Worm (Caenorhabditis elegans) whole organism, L1 larva: ENCODE results near the gene clec-28.

Experiments
- C16A3.4 ChIP-seq: fragments of 150-350 bp; optimal IDR thresholded peaks from 2 replicates; lab custom pipeline; 2014; ENCODE audit warnings: missing biosample characterization, missing genetic modification characterization
- Y116A8C.19 ChIP-seq: sonication (generic microtip); optimal IDR thresholded peaks from 2 replicates; lab custom pipeline; 2016; ENCODE audit warnings: missing compliant biosample characterization, missing genetic modification characterization, borderline replicate concordance
- aha-1 ChIP-seq: fragments of 150-350 bp; optimal IDR thresholded peaks from 2 replicates; lab custom pipeline; 2014; ENCODE audit warnings: missing biosample characterization, missing genetic modification characterization
- aly-2 ChIP-seq: fragments of 150-350 bp; optimal IDR thresholded peaks from 2 replicates; lab custom pipeline; 2014; ENCODE audit warnings: missing biosample characterization, missing genetic modification characterization
- blmp-1 ChIP-seq: fragments of 150-350 bp; optimal IDR thresholded peaks from 2 replicates; lab custom pipeline; 2014; ENCODE audit warnings: missing biosample characterization, missing genetic modification characterization
- ceh-63 ChIP-seq: fragments of 200-800 bp; sonication (Bioruptor generic); optimal IDR thresholded peaks from 2 replicates; lab custom pipeline; 2018; ENCODE audit warnings: mild to moderate bottlenecking, missing genetic modification characterization, missing compliant biosample characterization
- ceh-82 ChIP-seq, 3 experiments: fragments of 150-350 bp in 1 of 3; sonication (generic microtip) in 2 of 3; optimal IDR thresholded peaks; 2 replicates each; lab custom pipeline; 2014 to 2017; ENCODE audit warnings: missing biosample characterization in 3 of 3, missing genetic modification characterization in 3 of 3
- ceh-88 ChIP-seq: fragments of 200-800 bp; sonication (Bioruptor generic); IDR thresholded peaks from 2 replicates; pipeline ENCODE4 v1.3.6; 2022; ENCODE audit warnings: missing genetic modification characterization, missing compliant biosample characterization
- dpl-1 ChIP-seq, 3 experiments: fragments of 150-350 bp in 2 of 3; sonication (generic microtip) in 1 of 3; optimal IDR thresholded peaks; 2 replicates each; lab custom pipeline; 2014 to 2017; ENCODE audit warnings: missing biosample characterization in 3 of 3, missing genetic modification characterization in 3 of 3, missing genetic modification reagents in 3 of 3
- efl-3 ChIP-seq: fragments of 200-800 bp; sonication (Bioruptor generic); optimal IDR thresholded peaks from 2 replicates; lab custom pipeline; 2018; ENCODE audit warnings: mild to moderate bottlenecking, missing genetic modification characterization, missing compliant biosample characterization
- egl-13 ChIP-seq: sonication (generic microtip); optimal IDR thresholded peaks from 2 replicates; lab custom pipeline; 2016; ENCODE audit warnings: missing genotype, missing genetic modification reagents, missing genetic modification characterization, missing compliant biosample characterization
- elt-3 ChIP-seq, 6 experiments: fragments of 150-350 bp in 1 of 6; sonication (generic microtip); optimal IDR thresholded peaks; 2 replicates each; lab custom pipeline; 2017 to 2018; ENCODE audit warnings: missing biosample characterization in 6 of 6, missing genetic modification characterization in 6 of 6, inconsistent platforms in 1 of 6
- fkh-4 ChIP-seq: sonication (generic microtip); optimal IDR thresholded peaks from 2 replicates; lab custom pipeline; 2016; ENCODE audit warnings: missing compliant biosample characterization, missing genetic modification characterization, borderline replicate concordance
- grh-1 ChIP-seq: fragments of 200-800 bp; sonication (Bioruptor generic); IDR thresholded peaks from 2 replicates; pipeline ENCODE4 v1.3.6; 2022; ENCODE audit warnings: missing genetic modification reagents, missing genetic modification characterization, missing compliant biosample characterization
- hlh-4 ChIP-seq: sonication (generic microtip); optimal IDR thresholded peaks from 2 replicates; lab custom pipeline; 2016; ENCODE audit warnings: mild to moderate bottlenecking, missing genetic modification characterization, missing compliant biosample characterization
- hpl-2 ChIP-seq: fragments of 150-350 bp; optimal IDR thresholded peaks from 2 replicates; lab custom pipeline; 2014; ENCODE audit warnings: missing biosample characterization, missing genetic modification reagents, missing genetic modification characterization
- irx-1 ChIP-seq: sonication (generic microtip); optimal IDR thresholded peaks from 2 replicates; lab custom pipeline; 2016; ENCODE audit warnings: missing genetic modification characterization, missing compliant biosample characterization
- lin-15B ChIP-seq: fragments of 150-350 bp; sonication (generic microtip); optimal IDR thresholded peaks from 3 replicates; lab custom pipeline; 2014; ENCODE audit warnings: missing biosample characterization, missing genetic modification characterization
- lir-3 ChIP-seq: sonication (generic microtip); optimal IDR thresholded peaks from 2 replicates; lab custom pipeline; 2016; ENCODE audit warnings: mild to moderate bottlenecking, missing genetic modification characterization, moderate library complexity, missing compliant biosample characterization; ENCODE audit not compliant: poor library complexity
- lsy-2 ChIP-seq, 2 experiments: fragments of 150-350 bp; optimal IDR thresholded peaks; 2 replicates each; lab custom pipeline; 2014; ENCODE audit warnings: missing biosample characterization in 2 of 2, missing genetic modification characterization in 2 of 2
- mep-1 ChIP-seq: fragments of 150-350 bp; optimal IDR thresholded peaks from 2 replicates; lab custom pipeline; 2014; ENCODE audit warnings: missing biosample characterization, missing genetic modification characterization
- nhr-11 ChIP-seq: fragments of 150-350 bp; optimal IDR thresholded peaks from 2 replicates; lab custom pipeline; 2014; ENCODE audit warnings: missing biosample characterization, missing genetic modification characterization
- nhr-12 ChIP-seq: sonication (generic microtip); optimal IDR thresholded peaks from 2 replicates; lab custom pipeline; 2017; ENCODE audit warnings: missing biosample characterization, missing genetic modification characterization
- nhr-19 ChIP-seq: fragments of 200-800 bp; sonication (Bioruptor generic); conservative IDR thresholded peaks from 2 replicates; pipeline ENCODE4 v1.3.6; 2022; ENCODE audit warnings: missing genetic modification characterization, missing compliant biosample characterization
- nhr-237 ChIP-seq: fragments of 150-350 bp; optimal IDR thresholded peaks from 2 replicates; lab custom pipeline; 2014; ENCODE audit warnings: missing biosample characterization, missing genetic modification characterization
- nhr-71 ChIP-seq: sonication (generic microtip); optimal IDR thresholded peaks from 2 replicates; lab custom pipeline; 2016; ENCODE audit warnings: mild to moderate bottlenecking, missing genetic modification characterization, moderate library complexity, missing compliant biosample characterization
- nhr-76 ChIP-seq: sonication (generic microtip); optimal IDR thresholded peaks from 2 replicates; lab custom pipeline; 2017; ENCODE audit warnings: missing biosample characterization, missing genetic modification characterization
- nhr-77 ChIP-seq: fragments of 150-350 bp; optimal IDR thresholded peaks from 2 replicates; lab custom pipeline; 2014; ENCODE audit warnings: missing biosample characterization, missing genetic modification characterization
- nhr-85 ChIP-seq: sonication (generic microtip); peaks from one replicate; lab custom pipeline; 2016; ENCODE audit warnings: missing genetic modification characterization, inconsistent platforms, missing compliant biosample characterization
- nhr-90 ChIP-seq: sonication (generic microtip); optimal IDR thresholded peaks from 2 replicates; lab custom pipeline; 2016; ENCODE audit warnings: mild to moderate bottlenecking, missing genetic modification characterization, missing compliant biosample characterization; ENCODE audit not compliant: poor library complexity
- snpc-4 ChIP-seq: fragments of 150-350 bp; optimal IDR thresholded peaks from 2 replicates; lab custom pipeline; 2014; ENCODE audit warnings: missing biosample characterization, missing genetic modification characterization
- snu-23 ChIP-seq: sonication (generic microtip); optimal IDR thresholded peaks from 2 replicates; lab custom pipeline; 2016; ENCODE audit warnings: missing genetic modification characterization, missing compliant biosample characterization
- sptf-1 ChIP-seq: fragments of 150-350 bp; optimal IDR thresholded peaks from 2 replicates; lab custom pipeline; 2014; ENCODE audit warnings: missing biosample characterization, missing genetic modification characterization
- swsn-7 ChIP-seq: sonication (generic microtip); optimal IDR thresholded peaks from 2 replicates; lab custom pipeline; 2016; ENCODE audit warnings: missing genetic modification characterization, missing compliant biosample characterization
- tlp-1 ChIP-seq: fragments of 150-350 bp; optimal IDR thresholded peaks from 2 replicates; lab custom pipeline; 2014; ENCODE audit warnings: missing biosample characterization, missing genetic modification characterization
- unc-130 ChIP-seq: fragments of 150-350 bp; optimal IDR thresholded peaks from 2 replicates; lab custom pipeline; 2017; ENCODE audit warnings: missing biosample characterization, missing genetic modification characterization, inconsistent platforms
- unc-98 ChIP-seq: fragments of 200-800 bp; sonication (Bioruptor generic); IDR thresholded peaks from 2 replicates; pipeline ENCODE4 v1.3.6; 2022; ENCODE audit warnings: missing genetic modification characterization, missing compliant biosample characterization
- xbp-1 ChIP-seq: sonication (generic microtip); optimal IDR thresholded peaks from 2 replicates; lab custom pipeline; 2016; ENCODE audit warnings: missing genetic modification characterization, missing compliant biosample characterization
- ztf-4 ChIP-seq: fragments of 150-350 bp; optimal IDR thresholded peaks from 2 replicates; lab custom pipeline; 2014; ENCODE audit warnings: missing biosample characterization, missing genetic modification characterization

Gene clec-28

DNA sequence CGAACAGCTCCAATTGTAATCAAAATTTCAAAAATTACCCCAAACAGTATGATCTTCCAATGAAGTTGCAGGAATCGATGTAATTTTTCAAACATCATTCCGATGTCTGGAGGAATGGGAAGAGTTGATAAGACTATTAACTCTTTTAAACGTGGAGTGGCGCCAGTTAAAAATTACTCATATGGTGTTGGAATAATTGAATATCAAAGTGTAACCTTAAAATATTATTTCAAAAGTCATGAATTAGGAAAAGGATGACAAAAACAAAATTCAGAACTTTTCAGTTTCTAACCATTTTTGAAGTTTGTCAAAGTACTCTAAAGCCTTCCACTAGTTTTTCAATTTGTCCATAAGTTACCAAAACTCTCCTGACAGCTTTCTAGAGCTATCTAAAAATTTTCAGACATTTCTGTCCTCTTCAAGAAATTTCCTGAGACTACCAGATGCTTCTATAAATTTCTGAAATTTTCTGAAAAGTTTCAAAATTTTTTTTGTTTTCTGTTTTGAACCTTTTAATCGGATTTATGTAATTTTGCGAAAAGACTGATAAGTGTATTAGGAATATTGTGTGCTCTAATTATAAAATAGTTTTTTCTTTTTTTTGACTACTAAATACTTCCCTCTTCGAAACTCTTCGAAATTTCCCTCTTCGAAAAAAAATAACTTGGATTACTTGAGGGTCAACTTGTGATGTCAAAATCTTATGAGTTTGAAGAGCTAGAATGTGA is 11.4 kb upstream of the clec-28 start, which contains the start of the genes clec-35 and clec-27:
clec-35 (minus strand) TSS at position 101 of the 728 bp plus-strand sequence.
clec-27 (plus strand) TSS at position 678 of the 728 bp plus-strand sequence.
- TF ChIP-seq lsy-2 (tag; optimal IDR thresholded peaks at IDR 0.05; lab: Kevin White, UChicago) (no peak), ceh-88 (GFP tag; lab: Robert Waterston, UW) (no peak), xbp-1 (tag; lab: Kevin White, UChicago) (no peak), nhr-11 (tag; lab: Kevin White, UChicago) (no peak)

DNA sequence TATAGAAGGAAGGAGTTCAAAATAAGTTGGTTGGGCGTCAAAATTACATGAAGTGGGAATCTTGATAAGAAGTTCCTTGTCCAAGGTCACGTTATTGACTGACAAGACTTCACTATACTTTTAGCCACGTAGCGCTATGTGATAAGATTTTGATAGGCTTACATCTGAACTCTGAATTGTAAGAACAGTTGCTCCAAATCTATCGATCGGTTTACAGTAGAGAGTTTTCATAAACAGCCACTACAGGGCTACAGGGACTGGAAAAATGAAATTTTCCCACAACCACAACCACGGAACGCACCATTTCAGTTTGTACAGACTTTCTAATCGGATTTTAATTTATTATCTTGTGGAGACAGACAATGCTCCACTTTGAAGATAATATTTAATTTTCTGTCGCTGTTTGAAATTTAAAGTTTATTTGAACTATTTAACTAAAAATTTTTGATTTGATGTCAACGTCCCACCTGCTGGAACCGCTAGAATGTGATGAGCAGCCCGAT is 7.5 kb upstream of the clec-28 start, which contains the start of the genes clec-31 and clec-22:
clec-31 (minus strand) TSS at position 101 of the 503 bp plus-strand sequence.
clec-22 (plus strand) TSS at position 453 of the 503 bp plus-strand sequence.
- TF ChIP-seq elt-3 (tag; optimal IDR thresholded peaks at IDR 0.05; lab: Kevin White, UChicago) (no peak), nhr-12 (tag; lab: Kevin White, UChicago) (no peak), irx-1 (tag; lab: Kevin White, UChicago) (no peak), ceh-63 (no peak), snu-23 (GFP tag; lab: Kevin White, UChicago) (no peak), unc-98 (GFP tag; lab: Robert Waterston, UW) (no peak), blmp-1 (no peak), mep-1 (tag; lab: Kevin White, UChicago) (no peak), hpl-2 (GFP tag; lab: Kevin White, UChicago) (no peak), fkh-4 (no peak), Y116A8C.19 (no peak), aha-1 (tag; lab: Kevin White, UChicago) (no peak)

DNA sequence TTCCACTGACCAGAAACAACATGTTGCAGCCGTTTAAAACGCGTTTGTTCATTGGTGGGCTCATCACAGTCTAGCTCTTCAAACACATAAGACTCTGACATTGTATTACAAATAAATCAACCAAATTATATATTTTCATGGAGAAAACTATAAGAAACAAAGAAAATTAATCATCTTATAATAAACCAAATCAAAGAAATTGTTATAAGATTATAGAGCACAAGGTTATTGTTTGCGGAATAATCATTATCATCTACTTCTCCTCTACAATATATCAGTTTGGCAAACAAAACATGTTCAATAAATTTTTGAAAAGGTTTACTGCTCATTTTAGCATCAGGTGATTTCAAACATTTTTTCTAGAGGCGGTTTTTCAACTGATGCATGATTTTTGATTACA is 3.8 kb upstream of the clec-28 start, which contains the start of the genes clec-32 and clec-24:
clec-32 (minus strand) TSS at position 101 of the 400 bp plus-strand sequence.
clec-24 (plus strand) TSS at position 294 of the 400 bp plus-strand sequence.
- TF ChIP-seq snu-23 (GFP tag; lab: Kevin White, UChicago) (no peak), ceh-82 (tag; optimal IDR thresholded peaks at IDR 0.05; lab: Kevin White, UChicago) (no peak), efl-3 (GFP tag; lab: Kevin White, UChicago) (no peak), lsy-2 (tag; optimal IDR thresholded peaks at IDR 0.05; lab: Kevin White, UChicago) (no peak), hlh-4 (tag; lab: Kevin White, UChicago) (no peak), snpc-4 (tag; lab: Kevin White, UChicago) (no peak), lir-3 (tag; lab: Kevin White, UChicago) (no peak), nhr-90 (no peak), dpl-1 (GFP tag; optimal IDR thresholded peaks at IDR 0.05; lab: Kevin White, UChicago) (no peak), nhr-85 (tag; lab: Kevin White, UChicago) (no peak), C16A3.4 (no peak)

DNA sequence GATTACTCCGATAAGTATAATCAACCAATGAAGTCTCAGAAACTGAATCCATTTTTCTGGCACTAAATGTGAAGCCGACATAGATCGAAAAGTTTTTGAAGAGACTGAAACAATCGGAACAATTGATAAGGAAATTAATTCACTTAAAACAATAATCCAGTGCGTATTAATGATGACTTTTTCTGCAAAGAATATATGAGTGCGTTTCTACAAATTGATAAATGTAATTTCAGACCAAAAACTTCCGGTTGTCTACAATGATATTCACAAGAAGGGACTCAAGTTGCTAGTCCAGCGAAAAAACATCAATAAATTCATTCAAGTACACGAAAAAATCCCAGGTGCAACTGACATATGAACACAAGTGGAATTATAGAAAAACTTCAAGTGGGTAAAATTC is 4.2 kb downstream of the clec-28 start, which contains the start of gene clec-33:
clec-33 (minus strand) TSS at position 101 of the 400 bp plus-strand sequence.
- no peak for TF ChIP-seq nhr-237 (tag; lab: Kevin White, UChicago)
- no peak for TF ChIP-seq tlp-1 (tag; lab: Kevin White, UChicago)
- TF ChIP-seq ceh-63, result no peak
- TF ChIP-seq ztf-4 (tag; lab: Kevin White, UChicago), result no peak
- no peak for TF ChIP-seq nhr-71 (tag; lab: Kevin White, UChicago)
- TF ChIP-seq aly-2 (tag; lab: Kevin White, UChicago), result no peak
- no peak for TF ChIP-seq egl-13 (tag; lab: Kevin White, UChicago)
- TF ChIP-seq lin-15B, result no peak
- TF ChIP-seq nhr-19 (GFP tag; lab: Robert Waterston, UW), result no peak
- TF ChIP-seq swsn-7, result no peak
- TF ChIP-seq nhr-76 (tag; lab: Kevin White, UChicago), result no peak
- TF ChIP-seq grh-1 (GFP tag; lab: Robert Waterston, UW), result no peak
- TF ChIP-seq nhr-77 (tag; lab: Kevin White, UChicago), result no peak
- no peak for TF ChIP-seq nhr-90
- TF ChIP-seq lsy-2 (tag; optimal IDR thresholded peaks at IDR 0.05; lab: Kevin White, UChicago), result no peak
- TF ChIP-seq sptf-1 (tag; lab: Kevin White, UChicago), result no peak
- TF ChIP-seq unc-130 (tag; lab: Kevin White, UChicago), result no peak
